Fruit fly (Drosophila melanogaster) whole organism, embryonic: Measurements from ENCODE around the gene CG9776.
A peak's percentile ranks its signal among the peaks of the same experiment; 100 is the strongest.

Experiments
- Atf-2 ChIP-seq: fragments of 200-800 bp; sonication (Bioruptor generic); optimal IDR thresholded peaks from 2 replicates; lab custom pipeline; 2016; ENCODE audit warnings: missing biosample characterization, missing genetic modification characterization
- Atf6 ChIP-seq: fragments of 200-800 bp; sonication (Bioruptor generic); IDR thresholded peaks from 2 replicates; pipeline ENCODE4 v1.3.6; 2022; ENCODE audit warnings: missing biosample characterization, missing genetic modification characterization
- CG11456 ChIP-seq: fragments of 200-800 bp; sonication (Bioruptor generic); IDR thresholded peaks from 3 replicates; pipeline ENCODE4 v1.3.6; 2022; ENCODE audit warnings: missing biosample characterization, missing genetic modification characterization
- CG11560 ChIP-seq: fragments of 200-800 bp; sonication (Bioruptor generic); IDR thresholded peaks from 3 replicates; pipeline ENCODE4 v1.3.6; 2022; ENCODE audit warnings: missing biosample characterization, missing genetic modification characterization
- CG11696 ChIP-seq: fragments of 200-800 bp; sonication (Bioruptor generic); IDR thresholded peaks from 2 replicates; pipeline ENCODE4 v1.3.6; 2022; ENCODE audit warnings: missing biosample characterization, missing genetic modification characterization
- CG12219 ChIP-seq: fragments of 200-800 bp; sonication (Bioruptor generic); optimal IDR thresholded peaks from 3 replicates; lab custom pipeline; 2018; ENCODE audit warnings: missing biosample characterization, mild to moderate bottlenecking, missing genetic modification characterization
- CG15011 ChIP-seq: fragments of 200-800 bp; sonication (Bioruptor generic); optimal IDR thresholded peaks from 3 replicates; lab custom pipeline; 2018; ENCODE audit warnings: missing biosample characterization, mild to moderate bottlenecking, missing genetic modification characterization
- CG17612 ChIP-seq: fragments of 200-800 bp; sonication (Bioruptor generic); IDR thresholded peaks from 2 replicates; pipeline ENCODE4 v1.3.6; 2022; ENCODE audit warnings: missing biosample characterization, missing genetic modification characterization
- CG17829 ChIP-seq: fragments of 200-800 bp; optimal IDR thresholded peaks from 2 replicates; lab custom pipeline; 2019; ENCODE audit warnings: missing biosample characterization, mild to moderate bottlenecking, missing genetic modification characterization, moderate library complexity
- CG18599 ChIP-seq: fragments of 200-800 bp; sonication (Bioruptor generic); optimal IDR thresholded peaks from 3 replicates; lab custom pipeline; 2017; ENCODE audit warnings: missing biosample characterization, missing genetic modification characterization, mild to moderate bottlenecking, moderate library complexity, missing genetic modification reagents
- CG3163 ChIP-seq: fragments of 200-800 bp; sonication (Bioruptor generic); optimal IDR thresholded peaks from 3 replicates; lab custom pipeline; 2016; ENCODE audit warnings: missing biosample characterization, missing genetic modification characterization
- CG34422 ChIP-seq: fragments of 200-800 bp; sonication (Bioruptor generic); IDR thresholded peaks from 3 replicates; pipeline ENCODE4 v1.3.6; 2022; ENCODE audit warnings: missing biosample characterization, missing genetic modification characterization
- CG3995 ChIP-seq: fragments of 200-800 bp; sonication (Bioruptor generic); optimal IDR thresholded peaks from 3 replicates; lab custom pipeline; 2016; ENCODE audit warnings: missing biosample characterization, missing genetic modification characterization
- CG43689 ChIP-seq: fragments of 200-800 bp; sonication (Bioruptor generic); IDR thresholded peaks from 2 replicates; pipeline ENCODE4 v1.3.6; 2022; ENCODE audit warnings: missing biosample characterization, missing genetic modification characterization
- CG4424 ChIP-seq: fragments of 200-800 bp; sonication (Bioruptor generic); optimal IDR thresholded peaks from 3 replicates; lab custom pipeline; 2016; ENCODE audit warnings: missing biosample characterization, missing genetic modification characterization
- CG4707 ChIP-seq: fragments of 200-800 bp; sonication (Bioruptor generic); optimal IDR thresholded peaks from 2 replicates; lab custom pipeline; 2018; ENCODE audit warnings: missing biosample characterization, mild to moderate bottlenecking, missing genetic modification characterization, moderate library complexity
- CG6683 ChIP-seq: fragments of 200-800 bp; sonication (Bioruptor generic); optimal IDR thresholded peaks from 2 replicates; lab custom pipeline; 2017; ENCODE audit warnings: missing biosample characterization, mild to moderate bottlenecking, missing genetic modification characterization, missing genetic modification reagents
- CG6765 ChIP-seq: fragments of 200-800 bp; sonication (Bioruptor generic); optimal IDR thresholded peaks from 3 replicates; lab custom pipeline; 2017; ENCODE audit warnings: missing biosample characterization, mild to moderate bottlenecking, missing genetic modification characterization
- CG7556 ChIP-seq: fragments of 200-800 bp; sonication (Bioruptor generic); optimal IDR thresholded peaks from 2 replicates; lab custom pipeline; 2017; ENCODE audit warnings: missing biosample characterization, mild to moderate bottlenecking, missing genetic modification characterization
- CG8478 ChIP-seq: fragments of >200 bp; optimal IDR thresholded peaks from 2 replicates; lab custom pipeline; 2018
- CG9609 ChIP-seq: fragments of 200-800 bp; sonication (Bioruptor generic); optimal IDR thresholded peaks from 3 replicates; lab custom pipeline; 2016; ENCODE audit warnings: missing biosample characterization, missing genetic modification characterization
- CG9817 ChIP-seq: fragments of 200-800 bp; sonication (Bioruptor generic); optimal IDR thresholded peaks from 2 replicates; lab custom pipeline; 2018; ENCODE audit warnings: missing biosample characterization, mild to moderate bottlenecking, missing genetic modification characterization, moderate library complexity
- CG9876 ChIP-seq: fragments of 200-800 bp; sonication (Bioruptor generic); optimal IDR thresholded peaks from 2 replicates; lab custom pipeline; 2016; ENCODE audit warnings: missing biosample characterization, missing genetic modification characterization
- D19A ChIP-seq: fragments of 200-800 bp; optimal IDR thresholded peaks from 3 replicates; lab custom pipeline; 2019; ENCODE audit warnings: missing biosample characterization, mild to moderate bottlenecking, missing genetic modification characterization, moderate library complexity
- Deaf1 ChIP-seq: fragments of 200-800 bp; optimal IDR thresholded peaks from 3 replicates; lab custom pipeline; 2019; ENCODE audit warnings: missing biosample characterization, mild to moderate bottlenecking, missing genetic modification characterization, moderate library complexity
- Lhr ChIP-seq: fragments of 200-800 bp; sonication (Bioruptor generic); optimal IDR thresholded peaks from 3 replicates; lab custom pipeline; 2017; ENCODE audit warnings: mild to moderate bottlenecking, missing biosample characterization, missing genetic modification reagents, missing genetic modification characterization
- Nf-YC ChIP-seq: fragments of 200-800 bp; optimal IDR thresholded peaks from 3 replicates; lab custom pipeline; 2019; ENCODE audit warnings: missing biosample characterization, mild to moderate bottlenecking, missing genetic modification characterization, moderate library complexity
- Poxn ChIP-seq: fragments of 200-800 bp; sonication (Bioruptor generic); IDR thresholded peaks from 2 replicates; pipeline ENCODE4 v1.3.6; 2022; ENCODE audit warnings: missing biosample characterization, missing genetic modification characterization
- Ssrp ChIP-seq: fragments of 200-800 bp; sonication (Bioruptor generic); optimal IDR thresholded peaks from 2 replicates; lab custom pipeline; 2018; ENCODE audit warnings: missing biosample characterization, mild to moderate bottlenecking, missing genetic modification characterization, moderate library complexity
- Tbp ChIP-seq: fragments of >200 bp; optimal IDR thresholded peaks from 2 replicates; lab custom pipeline; 2018; ENCODE audit warnings: missing biosample characterization, missing genetic modification characterization
- YL-1 ChIP-seq: fragments of 200-800 bp; sonication (Bioruptor generic); optimal IDR thresholded peaks from 3 replicates; lab custom pipeline; 2017; ENCODE audit warnings: missing biosample characterization, mild to moderate bottlenecking, missing genetic modification characterization
- ash1 ChIP-seq: fragments of 200-800 bp; sonication (Bioruptor generic); optimal IDR thresholded peaks from 2 replicates; lab custom pipeline; 2018; ENCODE audit warnings: missing biosample characterization, mild to moderate bottlenecking, missing genetic modification characterization
- cad ChIP-seq: fragments of >200 bp; optimal IDR thresholded peaks from 2 replicates; lab custom pipeline; 2017; ENCODE audit warnings: missing biosample characterization, missing genetic modification characterization
- cas ChIP-seq: fragments of 200-800 bp; sonication (Bioruptor generic); IDR thresholded peaks from 2 replicates; pipeline ENCODE4 v1.3.6; 2022; ENCODE audit warnings: missing biosample characterization, missing genetic modification characterization
- cg ChIP-seq: fragments of 200-800 bp; sonication (Bioruptor generic); optimal IDR thresholded peaks from 3 replicates; lab custom pipeline; 2019; ENCODE audit warnings: missing biosample characterization, mild to moderate bottlenecking, missing genetic modification characterization, moderate library complexity
- crc ChIP-seq: fragments of 200-800 bp; sonication (Bioruptor generic); optimal IDR thresholded peaks from 2 replicates; lab custom pipeline; 2016; ENCODE audit warnings: missing biosample characterization, missing genetic modification characterization
- crp ChIP-seq, 2 experiments: fragments of 200-800 bp; sonication (Bioruptor generic); optimal IDR thresholded peaks; 2 replicates in 1 of 2; 3 replicates in 1 of 2; lab custom pipeline; 2017; ENCODE audit warnings: missing biosample characterization in 2 of 2, missing genetic modification characterization in 2 of 2, mild to moderate bottlenecking in 1 of 2, moderate library complexity in 1 of 2
- fu2 ChIP-seq: fragments of 200-800 bp; sonication (Bioruptor generic); optimal IDR thresholded peaks from 2 replicates; lab custom pipeline; 2016; ENCODE audit warnings: missing biosample characterization, missing genetic modification characterization
- gcm2 ChIP-seq: fragments of 200-800 bp; sonication (Bioruptor generic); optimal IDR thresholded peaks from 2 replicates; lab custom pipeline; 2016; ENCODE audit warnings: missing biosample characterization, missing genetic modification characterization
- grau ChIP-seq: fragments of 200-800 bp; optimal IDR thresholded peaks from 3 replicates; lab custom pipeline; 2019; ENCODE audit warnings: missing biosample characterization, mild to moderate bottlenecking, missing genetic modification characterization, moderate library complexity
- hth ChIP-seq: fragments of >200 bp; optimal IDR thresholded peaks from 2 replicates; lab custom pipeline; 2017; ENCODE audit warnings: inconsistent platforms
- kay ChIP-seq: fragments of 200-800 bp; sonication (Bioruptor generic); optimal IDR thresholded peaks from 2 replicates; lab custom pipeline; 2016; ENCODE audit warnings: missing biosample characterization, missing genetic modification characterization
- lab ChIP-seq: fragments of 200-800 bp; sonication (Bioruptor generic); optimal IDR thresholded peaks from 3 replicates; lab custom pipeline; 2017; ENCODE audit warnings: missing biosample characterization, missing genetic modification characterization, mild to moderate bottlenecking, moderate library complexity, missing genetic modification reagents
- lola ChIP-seq, 3 experiments: fragments of >200 bp in 2 of 3; fragments of 200-800 bp in 1 of 3; sonication (Bioruptor generic) in 1 of 3; optimal IDR thresholded peaks; 2 replicates each; lab custom pipeline; 2017 to 2019; ENCODE audit warnings: missing biosample characterization in 3 of 3, missing genetic modification characterization in 3 of 3, mild to moderate bottlenecking in 1 of 3, moderate library complexity in 1 of 3
- luna ChIP-seq: fragments of 200-800 bp; sonication (Bioruptor generic); optimal IDR thresholded peaks from 2 replicates; lab custom pipeline; 2016; ENCODE audit warnings: missing biosample characterization, missing genetic modification characterization
- phol ChIP-seq: fragments of 200-800 bp; sonication (Bioruptor generic); optimal IDR thresholded peaks from 3 replicates; lab custom pipeline; 2018; ENCODE audit warnings: missing biosample characterization, mild to moderate bottlenecking, missing genetic modification characterization, moderate library complexity
- pros ChIP-seq: fragments of 200-800 bp; sonication (Bioruptor generic); optimal IDR thresholded peaks from 3 replicates; lab custom pipeline; 2019; ENCODE audit warnings: missing biosample characterization, mild to moderate bottlenecking, missing genetic modification characterization, moderate library complexity
- schlank ChIP-seq: fragments of 200-800 bp; sonication (Bioruptor generic); optimal IDR thresholded peaks from 2 replicates; lab custom pipeline; 2018; ENCODE audit warnings: missing biosample characterization, mild to moderate bottlenecking, missing genetic modification characterization
- slou ChIP-seq: fragments of 200-800 bp; sonication (Bioruptor generic); optimal IDR thresholded peaks from 3 replicates; lab custom pipeline; 2016; ENCODE audit warnings: missing biosample characterization, missing genetic modification characterization
- sqz ChIP-seq: fragments of 200-800 bp; sonication (Bioruptor generic); optimal IDR thresholded peaks from 3 replicates; lab custom pipeline; 2018; ENCODE audit warnings: missing biosample characterization, mild to moderate bottlenecking, missing genetic modification characterization
- sr ChIP-seq: fragments of 200-800 bp; sonication (Bioruptor generic); IDR thresholded peaks from 3 replicates; pipeline ENCODE4 v1.3.6; 2022; ENCODE audit warnings: missing biosample characterization, missing genetic modification characterization
- vfl ChIP-seq: fragments of 200-800 bp; sonication (Bioruptor generic); optimal IDR thresholded peaks from 2 replicates; lab custom pipeline; 2016; ENCODE audit warnings: missing biosample characterization, missing genetic modification characterization
- zfh1 ChIP-seq: fragments of 200-800 bp; sonication (Bioruptor generic); IDR thresholded peaks from 3 replicates; pipeline ENCODE4 v1.3.6; 2022; ENCODE audit warnings: missing biosample characterization, missing genetic modification characterization

CG9776 gene

DNA sequence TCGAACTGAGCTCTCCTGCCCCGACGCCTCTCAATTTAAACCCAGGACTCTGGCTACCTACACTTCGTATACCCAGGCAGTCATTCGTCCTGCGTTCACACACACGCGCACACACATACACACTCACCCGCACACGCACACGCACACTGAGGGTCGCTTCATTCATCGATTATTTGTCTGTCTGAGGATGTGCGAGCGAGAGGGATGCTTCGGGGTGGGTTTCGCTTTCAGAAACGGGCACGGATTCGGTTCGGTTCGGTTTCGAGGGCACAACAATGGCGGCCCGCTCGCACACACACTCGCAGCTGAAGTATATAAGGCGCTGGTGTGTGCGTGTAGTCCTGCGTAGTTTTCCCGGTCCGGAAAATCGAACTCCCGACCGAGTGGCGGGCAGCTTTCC lies 12.8 kb upstream of the CG9776 start, which contains the start of gene hkb (continued):
- peak; percentile 41 for TF ChIP-seq pros (GFP tag; lab: Kevin White, UChicago)
- TF ChIP-seq CG34422 (GFP tag; lab: Robert Waterston, UW), result no peak
- no peak for TF ChIP-seq CG3163 (GFP tag; lab: Kevin White, UChicago)
- TF ChIP-seq crc, result no peak
- TF ChIP-seq schlank (tag; lab: Kevin White, UChicago), result no peak
- peak; percentile 5 for TF ChIP-seq CG17829 (tag; lab: Kevin White, UChicago)
- no peak for TF ChIP-seq lab (GFP tag; lab: Kevin White, UChicago)
- TF ChIP-seq Nf-YC (tag; lab: Kevin White, UChicago), result peak; percentile 94
- TF ChIP-seq Deaf1 (tag; lab: Kevin White, UChicago), result peak; percentile 91
- TF ChIP-seq CG9876 (GFP tag; lab: Kevin White, UChicago), result no peak
- no peak for TF ChIP-seq Tbp
- TF ChIP-seq CG3995, result no peak
- TF ChIP-seq CG43689 (GFP tag; lab: Robert Waterston, UW), result no peak
- no peak for TF ChIP-seq CG9609 (GFP tag; lab: Kevin White, UChicago)
- no peak for TF ChIP-seq slou
- TF ChIP-seq vfl (GFP tag; lab: Kevin White, UChicago), result peak; percentile 6
- TF ChIP-seq cad, result peak; percentile 15
- TF ChIP-seq Poxn, result no peak
- TF ChIP-seq CG4424 (GFP tag; lab: Kevin White, UChicago), result no peak
- TF ChIP-seq Lhr, result no peak
- TF ChIP-seq gcm2 (GFP tag; lab: Kevin White, UChicago), result no peak
- TF ChIP-seq CG6683, result no peak
- no peak for TF ChIP-seq CG12219 (GFP tag; lab: Kevin White, UChicago)
- TF ChIP-seq CG11456, result no peak
- no peak for TF ChIP-seq CG17612
- no peak for TF ChIP-seq zfh1 (GFP tag; lab: Robert Waterston, UW)
- no peak for TF ChIP-seq YL-1 (GFP tag; lab: Kevin White, UChicago)
- TF ChIP-seq luna, result no peak
- TF ChIP-seq CG4707 (GFP tag; lab: Kevin White, UChicago), result no peak
- TF ChIP-seq Atf6, result no peak
- no peak for TF ChIP-seq Ssrp (tag; lab: Kevin White, UChicago)
- no peak for TF ChIP-seq CG11696 (GFP tag; lab: Robert Waterston, UW)
- TF ChIP-seq sr (GFP tag; lab: Robert Waterston, UW), result no peak
- no peak for TF ChIP-seq Atf-2 (GFP tag; lab: Kevin White, UChicago)
- TF ChIP-seq sqz (GFP tag; lab: Kevin White, UChicago), result no peak
- TF ChIP-seq cas, result no peak
- TF ChIP-seq CG18599 (GFP tag; lab: Kevin White, UChicago), result no peak
- TF ChIP-seq CG11560 (tag; lab: Robert Waterston, UW), result no peak
- TF ChIP-seq phol (tag; lab: Kevin White, UChicago), result peak; percentile 70
- peak; percentile 24 for TF ChIP-seq CG8478 (lab: Kevin White, UChicago)
- TF ChIP-seq crp (GFP tag; optimal IDR thresholded peaks at IDR 0.05; lab: Kevin White, UChicago), result no peak
- TF ChIP-seq CG15011 (GFP tag; lab: Kevin White, UChicago), result no peak
- TF ChIP-seq D19A (tag; lab: Kevin White, UChicago), result no peak
- TF ChIP-seq cg, result peak; percentile 95
- TF ChIP-seq fu2, result no peak
- TF ChIP-seq lola (GFP tag; optimal IDR thresholded peaks at IDR 0.05; lab: Kevin White, UChicago), result no peak
- TF ChIP-seq kay (GFP tag; lab: Kevin White, UChicago), result no peak
- TF ChIP-seq ash1 (GFP tag; lab: Kevin White, UChicago), result no peak
- TF ChIP-seq CG6765, result no peak
- no peak for TF ChIP-seq grau (tag; lab: Kevin White, UChicago)
- TF ChIP-seq CG7556 (GFP tag; lab: Kevin White, UChicago), result no peak
- TF ChIP-seq hth (lab: Kevin White, UChicago), result no peak
- TF ChIP-seq CG9817 (tag; lab: Kevin White, UChicago), result no peak
